Fruit fly (Drosophila melanogaster): Measurements from ENCODE around the gene Hpf1.

The Hpf1 gene

DNA sequence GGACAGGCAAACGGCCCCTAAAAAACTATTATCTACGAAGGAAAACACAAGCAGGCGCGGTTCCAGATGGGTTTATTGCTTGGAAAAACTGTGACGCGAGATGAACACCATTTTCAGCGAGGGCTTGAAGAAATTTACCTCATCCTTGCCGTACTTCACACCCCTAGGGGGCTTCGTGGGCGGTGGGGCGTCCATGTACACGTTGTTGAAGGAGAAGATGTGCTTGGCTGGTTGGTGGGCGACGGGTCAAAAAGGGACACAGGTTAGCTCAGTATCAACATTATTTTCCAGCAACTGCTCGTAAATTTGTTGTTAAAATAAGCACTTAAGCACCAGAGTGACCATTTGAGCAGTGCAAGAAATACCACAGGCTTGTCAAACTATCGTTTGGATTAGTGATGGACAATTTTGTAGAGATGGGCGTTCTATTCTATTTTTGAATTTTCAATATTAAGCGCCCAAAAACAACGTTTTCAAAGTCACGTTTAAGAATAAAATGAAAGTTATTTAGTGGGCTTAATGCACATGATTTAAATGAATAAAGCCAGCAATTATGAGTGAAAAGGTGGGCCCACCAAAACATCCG, 33.0 kb upstream of the Hpf1 start, which contains the start of gene Sec8 (continued):
- no peak for TF ChIP-seq CG3065 (GFP tag; optimal IDR thresholded peaks at IDR 0.05)
- no peak for TF ChIP-seq CG33557 (GFP tag; optimal IDR thresholded peaks at IDR 0.05)
- peak; percentile 19 for TF ChIP-seq Nf-YC (tag; optimal IDR thresholded peaks at IDR 0.05)
- no peak for TF ChIP-seq prd (optimal IDR thresholded peaks at IDR 0.05)
- peak; percentile 54; the same call in 2 of the 3 replicates for TF ChIP-seq prd (GFP tag; IDR thresholded peaks at IDR 0.05)
- peak; percentile 53; the same call in 2 of the 3 replicates for TF ChIP-seq ci (GFP tag; IDR thresholded peaks at IDR 0.05)
- TF ChIP-seq Vsx1 (GFP tag; optimal IDR thresholded peaks at IDR 0.05), result no peak
- no peak for TF ChIP-seq usp (GFP tag; optimal IDR thresholded peaks at IDR 0.05)
- no peak for TF ChIP-seq pb (GFP tag; optimal IDR thresholded peaks at IDR 0.05)
- no peak for TF ChIP-seq tup (GFP tag; optimal IDR thresholded peaks at IDR 0.05)
- TF ChIP-seq CG12391 (tag; optimal IDR thresholded peaks at IDR 0.05), result no peak
- TF ChIP-seq CG34376 (GFP tag; optimal IDR thresholded peaks at IDR 0.05), result peak; percentile 12
- no peak for TF ChIP-seq zfh1 (GFP tag; IDR thresholded peaks at IDR 0.05)
- TF ChIP-seq cato (GFP tag; optimal IDR thresholded peaks at IDR 0.05; ENCODE audit: borderline replicate concordance), result no peak
- TF ChIP-seq CG8359 (GFP tag; optimal IDR thresholded peaks at IDR 0.05; ENCODE audit: borderline replicate concordance), result no peak
- TF ChIP-seq pzg (GFP tag; optimal IDR thresholded peaks at IDR 0.05), result peak; percentile 91
- TF ChIP-seq gsb-n (tag; optimal IDR thresholded peaks at IDR 0.05), result no peak

DNA sequence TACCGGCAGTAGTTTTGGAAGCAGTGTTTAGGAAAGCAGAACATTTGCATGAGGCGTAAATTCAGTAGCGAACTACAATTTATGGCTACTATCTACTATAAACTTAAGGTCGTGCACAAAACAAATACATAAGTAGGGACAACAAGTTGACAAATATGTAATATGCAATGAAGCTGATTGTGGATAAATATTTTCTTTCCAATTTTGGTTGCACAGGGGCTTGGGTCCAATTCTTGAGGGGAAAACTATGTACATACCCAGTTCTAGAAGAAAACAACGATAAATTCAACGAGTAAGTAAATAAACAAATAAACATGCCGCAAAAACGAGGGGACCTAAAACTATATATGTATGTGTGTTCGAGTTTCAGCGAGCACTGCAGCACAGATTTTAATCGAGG, 30.7 kb upstream of the Hpf1 start:
- TF ChIP-seq MTF-1 (GFP tag; optimal IDR thresholded peaks at IDR 0.05; ENCODE audit: borderline replicate concordance) (peak; percentile 3), CG33557 (GFP tag; optimal IDR thresholded peaks at IDR 0.05) (peak; percentile 27), ac (GFP tag; optimal IDR thresholded peaks at IDR 0.05) (peak; percentile 39), dmrt11E (tag; optimal IDR thresholded peaks at IDR 0.05) (peak; percentile 46), Atf3 (GFP tag; optimal IDR thresholded peaks at IDR 0.05) (no peak), sens (GFP tag) (peak; percentile 71), CG15696 (tag; optimal IDR thresholded peaks at IDR 0.05) (peak; percentile 79), Mrtf (GFP tag; IDR thresholded peaks at IDR 0.05) (no peak), CG6813 (GFP tag; optimal IDR thresholded peaks at IDR 0.05) (peak; percentile 39), usp (GFP tag; optimal IDR thresholded peaks at IDR 0.05) (no peak), CG2202 (tag; optimal IDR thresholded peaks at IDR 0.05) (peak; percentile 37), gt (GFP tag; IDR thresholded peaks at IDR 0.05) (no peak), CG6689 (GFP tag; IDR thresholded peaks at IDR 0.05) (no peak), cad (GFP tag; optimal IDR thresholded peaks at IDR 0.05) (no peak)

DNA sequence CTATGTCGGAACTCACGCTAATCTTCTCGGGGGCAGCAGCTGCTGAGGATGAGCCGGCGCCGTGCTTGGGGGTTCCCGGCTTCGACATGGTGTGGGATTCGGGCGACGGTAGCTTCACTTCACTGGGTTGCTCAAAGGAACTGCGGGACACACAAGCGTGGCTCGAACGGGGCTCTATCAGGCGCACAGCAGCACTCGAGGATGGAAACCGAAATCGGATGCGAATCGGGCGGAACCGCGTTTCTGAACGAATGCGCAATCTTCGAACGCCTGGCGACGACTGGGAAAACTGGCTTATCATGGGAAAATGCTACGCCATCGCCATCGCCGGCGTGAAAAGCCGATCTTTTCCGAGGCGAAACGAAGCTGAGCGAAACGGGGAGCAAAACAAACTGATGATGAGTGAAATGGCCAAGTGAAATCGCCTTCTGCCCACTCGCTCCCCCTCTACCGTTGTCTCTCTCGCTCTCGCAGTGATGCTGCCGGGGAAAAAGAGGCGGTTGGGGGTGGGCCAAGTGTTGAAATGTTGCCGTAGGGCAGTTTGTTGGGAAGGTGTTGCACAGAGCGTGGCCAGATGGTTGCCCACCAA, 20.0 kb upstream of the Hpf1 start:
- TF ChIP-seq CG31224 (GFP tag; IDR thresholded peaks at IDR 0.05) (peak; percentile 70), nmo (GFP tag; optimal IDR thresholded peaks at IDR 0.05) (no peak), z (GFP tag; IDR thresholded peaks at IDR 0.05) (peak; percentile 72), YL-1 (GFP tag; optimal IDR thresholded peaks at IDR 0.05) (no peak), CG13894 (tag; optimal IDR thresholded peaks at IDR 0.05) (peak; percentile 46), Bgb (GFP tag; IDR thresholded peaks at IDR 0.05; ENCODE audit: partially characterized antibody) (0 out of 2 replicates have a peak, but pooled peaks have one; percentile 23), crol (GFP tag; IDR thresholded peaks at IDR 0.05) (0 out of 2 replicates have a peak, but pooled peaks have one; percentile 28), Deaf1 (tag; optimal IDR thresholded peaks at IDR 0.05) (peak; percentile 95), scrt (GFP tag; optimal IDR thresholded peaks at IDR 0.05) (peak; percentile 42), NFAT (GFP tag; IDR thresholded peaks at IDR 0.05) (0 out of 2 replicates have a peak, but pooled peaks have one; percentile 9), CG9727 (GFP tag; optimal IDR thresholded peaks at IDR 0.05) (no peak), chm (GFP tag; IDR thresholded peaks at IDR 0.05) (no peak), abd-A (tag; optimal IDR thresholded peaks at IDR 0.05) (peak; percentile 53), CG1832 (GFP tag; optimal IDR thresholded peaks at IDR 0.05) (peak; percentile 30), CG10321 (GFP tag; IDR thresholded peaks at IDR 0.05) (0 out of 2 replicates have a peak, but pooled peaks have one; percentile 14), Ets65A (GFP tag) (peak; percentile 93)

All from whole organism, embryonic.